Fruit fly (Drosophila melanogaster): Measurements from ENCODE around the gene Mhc.

The Mhc gene

DNA sequence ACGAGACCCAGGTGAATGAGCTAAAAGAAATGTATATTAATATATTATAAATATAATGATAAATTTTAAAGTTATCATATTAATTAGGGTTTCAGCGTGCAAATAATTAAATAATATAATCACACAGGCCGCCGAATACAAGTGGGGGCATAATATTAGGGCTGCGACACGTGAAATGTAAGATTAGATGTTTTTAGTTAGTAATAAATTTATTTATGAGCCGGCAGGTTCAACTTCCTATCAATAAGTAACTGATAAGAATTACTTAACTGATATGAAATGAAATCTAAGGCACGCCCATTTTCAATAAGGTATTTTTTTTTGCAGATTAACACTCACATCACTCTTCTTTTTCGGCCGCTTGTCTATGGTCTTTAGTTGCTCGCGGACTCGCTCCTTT lies 23.5 kb downstream of the Mhc start:
- no peak for TF ChIP-seq insv (optimal IDR thresholded peaks at IDR 0.05)
- TF ChIP-seq ttk (optimal IDR thresholded peaks at IDR 0.05) = no peak
- no peak for TF ChIP-seq psq (optimal IDR thresholded peaks at IDR 0.05)
- TF ChIP-seq Sin3A (optimal IDR thresholded peaks at IDR 0.05) = no peak
- no peak for TF ChIP-seq h (optimal IDR thresholded peaks at IDR 0.05)
- no peak for TF ChIP-seq Myc (optimal IDR thresholded peaks at IDR 0.05)

DNA sequence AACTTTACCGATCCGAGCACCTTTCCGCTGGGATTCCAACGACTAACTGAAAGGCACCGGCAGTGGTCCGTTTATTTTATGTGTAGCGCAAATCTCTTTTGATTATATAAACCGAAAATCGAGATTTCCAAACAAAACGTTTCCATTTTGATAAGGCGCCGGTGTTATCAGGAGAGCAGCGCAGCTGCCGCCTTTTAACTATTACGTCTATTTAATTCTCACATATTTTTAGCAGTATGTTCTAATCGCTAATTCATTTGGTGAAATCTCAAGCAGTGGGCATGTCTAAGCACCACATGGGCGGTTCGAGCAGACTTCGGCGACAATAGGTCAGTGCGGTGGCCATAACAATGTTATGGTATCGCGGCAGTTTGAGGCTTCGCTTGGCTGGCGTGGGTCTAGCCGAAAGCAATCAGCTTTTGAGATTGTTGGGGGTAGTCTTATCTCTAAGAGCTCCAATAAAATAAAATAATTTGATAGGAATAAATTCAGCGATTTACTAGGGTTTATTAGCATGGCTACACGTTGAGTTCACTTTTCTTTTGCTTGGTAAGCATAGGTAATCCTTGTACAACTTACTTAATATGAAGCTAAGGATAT lies 24.4 kb downstream of the Mhc start, which contains the start of gene Cyt-b5-r:
Gene Cyt-b5-r, minus strand, starts transcription at position 51 of the 600 bp plus-strand sequence.
- no peak for TF ChIP-seq h (optimal IDR thresholded peaks at IDR 0.05)
- no peak for TF ChIP-seq psq (optimal IDR thresholded peaks at IDR 0.05)

DNA sequence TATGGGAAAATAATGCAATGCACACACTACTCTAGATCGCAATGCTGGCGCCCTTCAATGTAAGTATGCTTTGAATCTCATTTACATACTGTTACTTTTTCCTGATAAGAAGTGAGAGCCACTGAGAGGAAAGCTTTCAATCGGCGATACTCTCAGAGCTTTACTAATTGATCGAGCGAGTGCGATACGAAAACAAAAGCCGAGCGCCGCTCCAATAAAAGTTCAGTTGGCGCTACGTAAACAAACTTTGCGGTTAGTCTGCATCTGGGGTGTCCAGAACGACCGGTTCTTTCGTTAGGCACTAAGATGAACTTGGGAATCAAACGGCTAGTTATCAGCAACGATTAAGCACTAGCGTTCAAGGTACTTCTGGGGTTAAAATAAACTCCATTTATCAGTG lies 25.0 kb downstream of the Mhc start, which contains the start of gene CG17928:
Gene CG17928, plus strand, starts transcription at position 224 of the 400 bp plus-strand sequence.
- TF ChIP-seq Sin3A (optimal IDR thresholded peaks at IDR 0.05) (no peak), Myc (optimal IDR thresholded peaks at IDR 0.05) (no peak), h (optimal IDR thresholded peaks at IDR 0.05) (no peak), psq (optimal IDR thresholded peaks at IDR 0.05) (no peak), ttk (optimal IDR thresholded peaks at IDR 0.05) (no peak), insv (optimal IDR thresholded peaks at IDR 0.05) (no peak)

DNA sequence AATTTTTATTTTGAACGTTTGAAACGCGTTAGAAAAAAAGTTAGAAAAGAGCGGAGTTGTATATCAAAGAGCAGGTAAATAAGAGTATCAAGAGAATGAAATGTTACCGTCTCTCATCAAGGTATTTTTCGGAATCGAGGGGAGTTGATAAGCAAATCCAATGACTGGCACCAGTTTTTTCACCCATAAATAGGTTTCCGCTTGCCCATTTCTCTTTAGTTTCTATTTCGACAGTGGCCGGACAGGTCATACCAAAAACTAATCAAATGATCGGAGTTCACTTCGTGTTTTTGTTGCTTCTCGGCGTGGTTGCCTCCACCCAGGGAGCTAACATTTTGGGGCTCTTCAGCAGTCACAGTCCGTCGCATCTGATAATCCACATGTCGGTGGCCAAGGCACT lies 27.6 kb downstream of the Mhc start, which contains the start of gene Ugt37C2:
Gene Ugt37C2, plus strand, starts transcription at position 242 of the 400 bp plus-strand sequence.
- TF ChIP-seq insv (optimal IDR thresholded peaks at IDR 0.05) (no peak), ttk (optimal IDR thresholded peaks at IDR 0.05) (no peak), Myc (optimal IDR thresholded peaks at IDR 0.05) (no peak), psq (optimal IDR thresholded peaks at IDR 0.05) (no peak), Sin3A (optimal IDR thresholded peaks at IDR 0.05) (no peak), h (optimal IDR thresholded peaks at IDR 0.05) (no peak)

DNA sequence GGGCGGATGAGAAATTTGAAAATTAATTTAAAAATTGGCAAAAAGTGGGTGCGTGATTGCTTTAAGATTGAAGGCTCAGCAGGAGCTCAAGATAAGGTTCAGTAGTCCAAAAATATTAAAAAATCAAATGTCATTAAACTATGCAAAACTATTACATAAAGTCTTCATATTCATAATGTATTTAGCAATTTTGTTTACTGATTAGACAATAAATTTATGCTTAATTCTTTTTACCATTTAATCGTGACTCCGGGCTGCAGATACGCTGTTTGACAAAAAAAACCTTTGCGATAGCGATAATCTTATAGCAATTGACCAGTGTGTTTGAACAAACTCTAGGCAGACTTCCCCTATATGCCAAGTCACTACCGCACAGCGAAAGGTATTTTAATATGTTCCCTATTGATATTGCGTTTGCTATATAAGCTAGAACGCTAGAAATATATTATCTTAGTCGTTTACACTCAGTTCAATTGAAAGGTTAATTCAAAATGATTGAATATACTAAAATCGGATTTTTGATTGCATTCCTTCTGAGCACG lies 29.8 kb downstream of the Mhc start, which contains the start of gene Ugt37E1:
Gene Ugt37E1, plus strand, starts transcription at position 492 of the 542 bp plus-strand sequence.
- no peak for TF ChIP-seq ttk (optimal IDR thresholded peaks at IDR 0.05)
- TF ChIP-seq Myc (optimal IDR thresholded peaks at IDR 0.05) = no peak
- TF ChIP-seq insv (optimal IDR thresholded peaks at IDR 0.05) = no peak
- TF ChIP-seq psq (optimal IDR thresholded peaks at IDR 0.05) = no peak
- no peak for TF ChIP-seq Sin3A (optimal IDR thresholded peaks at IDR 0.05)
- TF ChIP-seq h (optimal IDR thresholded peaks at IDR 0.05) = no peak

DNA sequence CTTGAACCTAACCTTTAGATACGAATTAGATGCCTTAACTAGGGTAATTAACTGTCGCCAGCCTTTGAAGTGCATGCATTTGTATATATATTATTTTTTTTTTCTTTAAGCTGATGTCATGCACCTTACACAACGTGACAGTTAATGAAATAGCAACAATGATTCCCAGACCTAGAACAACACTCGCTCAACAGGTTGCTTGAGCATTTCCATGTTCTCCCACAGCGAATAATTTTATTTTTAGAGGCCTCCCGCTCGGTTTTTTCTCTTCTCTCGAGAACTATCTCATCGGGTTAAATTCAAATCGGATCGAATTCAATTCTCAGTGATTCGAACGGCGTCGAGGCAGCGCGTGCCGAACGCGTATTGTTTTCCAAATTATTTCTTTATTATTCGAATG lies 32.3 kb downstream of the Mhc start, which contains the start of gene Ugt37D1:
Gene Ugt37D1, plus strand, starts transcription at position 321 of the 400 bp plus-strand sequence.
- TF ChIP-seq Sin3A (optimal IDR thresholded peaks at IDR 0.05) (no peak), Myc (optimal IDR thresholded peaks at IDR 0.05) (no peak), ttk (optimal IDR thresholded peaks at IDR 0.05) (no peak), psq (optimal IDR thresholded peaks at IDR 0.05) (no peak), h (optimal IDR thresholded peaks at IDR 0.05) (no peak), insv (optimal IDR thresholded peaks at IDR 0.05) (no peak)

DNA sequence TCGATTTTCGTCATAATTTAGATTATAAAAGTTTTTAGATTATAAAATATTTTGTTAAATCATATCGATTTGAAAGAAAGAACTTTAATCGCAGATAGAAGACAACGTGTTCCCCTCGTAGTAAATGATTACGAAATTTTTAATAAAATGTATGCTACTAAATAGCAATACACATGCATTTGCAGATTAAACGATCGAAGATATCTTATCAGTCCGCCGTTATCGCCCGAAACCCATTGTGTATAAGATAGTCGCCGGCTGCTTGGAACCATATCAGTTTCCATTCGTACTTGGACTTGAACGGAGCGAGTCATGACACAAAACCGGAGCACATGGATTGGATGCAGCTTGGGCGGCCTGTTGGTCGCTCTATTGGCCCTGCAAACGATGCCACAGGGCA lies 33.1 kb downstream of the Mhc start:
- TF ChIP-seq Myc (optimal IDR thresholded peaks at IDR 0.05) (no peak), insv (optimal IDR thresholded peaks at IDR 0.05) (no peak), ttk (optimal IDR thresholded peaks at IDR 0.05) (no peak), h (optimal IDR thresholded peaks at IDR 0.05) (no peak), Sin3A (optimal IDR thresholded peaks at IDR 0.05) (no peak), psq (optimal IDR thresholded peaks at IDR 0.05) (no peak)

DNA sequence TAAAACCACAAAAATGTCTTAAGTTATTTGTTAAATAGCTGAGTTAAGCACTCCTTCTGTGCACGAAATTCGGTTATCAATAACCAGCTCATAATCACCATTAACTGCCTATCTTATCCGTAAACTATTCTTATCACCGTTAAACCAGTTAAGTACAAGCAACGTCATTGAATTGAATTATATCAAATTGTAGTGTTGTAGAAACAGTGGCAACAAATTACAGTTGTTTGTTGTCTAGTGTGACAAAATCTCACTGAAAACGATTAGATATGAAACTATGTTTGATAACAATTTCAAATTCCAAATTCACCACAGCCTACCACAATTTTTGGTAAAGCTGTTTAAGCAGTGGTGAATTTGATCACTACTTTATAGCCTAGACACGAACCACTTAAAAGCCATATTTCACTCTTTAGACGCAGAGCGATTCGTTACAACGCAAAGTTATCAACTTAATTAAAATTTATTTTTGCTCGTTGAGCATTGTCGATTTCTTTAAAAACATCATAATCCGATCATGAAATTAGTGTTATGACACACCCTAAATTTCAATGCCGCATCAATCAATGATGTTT lies 35.3 kb downstream of the Mhc start:
- TF ChIP-seq insv (optimal IDR thresholded peaks at IDR 0.05) = no peak
- TF ChIP-seq psq (optimal IDR thresholded peaks at IDR 0.05) = no peak

DNA sequence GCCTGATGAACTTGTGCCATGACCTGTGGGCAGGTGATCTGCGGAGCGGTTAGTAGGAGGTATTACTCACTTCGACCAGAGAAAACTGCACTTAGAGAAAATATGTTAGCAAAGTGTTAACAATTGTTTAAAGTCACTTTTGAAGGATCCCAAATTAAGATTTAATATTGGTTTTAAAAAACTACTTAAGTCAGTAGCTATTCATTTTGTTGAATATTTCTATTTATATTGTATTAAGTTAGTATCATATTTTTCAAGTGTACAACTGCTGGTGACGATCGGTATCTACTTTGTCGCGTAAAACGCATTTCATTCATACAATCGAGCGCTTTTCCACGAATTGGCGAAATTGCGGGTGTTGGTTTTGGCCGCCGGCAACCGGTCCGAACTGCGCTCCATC lies 37.3 kb downstream of the Mhc start:
- no peak for TF ChIP-seq ttk (optimal IDR thresholded peaks at IDR 0.05)
- no peak for TF ChIP-seq h (optimal IDR thresholded peaks at IDR 0.05)

DNA sequence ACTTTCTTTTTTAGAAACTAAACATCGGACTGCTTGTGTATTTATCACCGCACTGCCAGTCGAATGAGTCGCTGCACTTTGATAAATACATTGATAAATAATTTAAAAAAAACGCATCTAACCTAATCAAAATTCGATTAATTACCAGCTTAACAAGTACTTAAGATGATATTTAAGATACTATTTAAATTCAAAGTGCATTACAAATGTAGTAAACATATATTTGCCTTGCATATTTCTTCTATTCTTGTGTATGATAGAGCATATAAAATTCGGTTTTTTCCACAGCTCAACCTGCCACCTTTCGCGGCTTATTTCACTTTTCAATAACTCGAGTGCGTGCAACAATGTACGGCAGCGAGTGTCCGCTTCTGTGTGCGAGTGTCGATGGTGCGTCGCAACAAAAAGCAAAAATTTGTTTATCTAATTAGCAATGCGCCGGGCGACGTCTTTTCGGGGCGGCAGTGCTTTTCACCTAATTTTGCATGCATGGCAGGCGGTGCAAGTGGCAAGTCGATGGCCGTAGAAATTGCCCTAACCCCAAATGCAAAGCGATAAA lies 38.1 kb downstream of the Mhc start, which contains the start of gene CG13272:
Gene CG13272, plus strand, starts transcription at position 509 of the 559 bp plus-strand sequence.
- TF ChIP-seq Sin3A (optimal IDR thresholded peaks at IDR 0.05) (no peak), psq (optimal IDR thresholded peaks at IDR 0.05) (no peak), h (optimal IDR thresholded peaks at IDR 0.05) (no peak), insv (optimal IDR thresholded peaks at IDR 0.05) (no peak)

DNA sequence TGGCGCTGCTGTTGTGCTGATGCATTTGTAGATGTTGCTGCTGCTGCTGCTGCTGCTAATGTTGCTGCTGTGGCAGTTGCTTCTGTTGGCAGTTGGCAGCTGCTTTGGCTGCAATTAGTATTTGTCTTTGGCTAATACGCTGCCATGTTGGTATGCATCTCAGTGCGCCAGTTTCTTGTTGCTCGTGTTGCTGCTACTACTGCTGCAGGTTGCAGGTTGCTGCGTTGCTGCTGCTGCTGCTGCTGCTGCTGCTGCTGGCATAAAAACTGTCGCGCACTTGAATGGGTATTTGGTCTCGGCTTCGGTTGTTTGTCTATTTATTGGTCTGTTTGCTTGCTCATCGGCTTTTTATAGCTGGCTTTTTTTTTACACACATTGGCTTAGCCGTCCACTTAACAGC lies 42.4 kb downstream of the Mhc start:
- TF ChIP-seq Sin3A (optimal IDR thresholded peaks at IDR 0.05) (no peak), Myc (optimal IDR thresholded peaks at IDR 0.05) (no peak), h (optimal IDR thresholded peaks at IDR 0.05) (no peak), ttk (optimal IDR thresholded peaks at IDR 0.05) (no peak), psq (optimal IDR thresholded peaks at IDR 0.05) (no peak), insv (optimal IDR thresholded peaks at IDR 0.05) (no peak)

DNA sequence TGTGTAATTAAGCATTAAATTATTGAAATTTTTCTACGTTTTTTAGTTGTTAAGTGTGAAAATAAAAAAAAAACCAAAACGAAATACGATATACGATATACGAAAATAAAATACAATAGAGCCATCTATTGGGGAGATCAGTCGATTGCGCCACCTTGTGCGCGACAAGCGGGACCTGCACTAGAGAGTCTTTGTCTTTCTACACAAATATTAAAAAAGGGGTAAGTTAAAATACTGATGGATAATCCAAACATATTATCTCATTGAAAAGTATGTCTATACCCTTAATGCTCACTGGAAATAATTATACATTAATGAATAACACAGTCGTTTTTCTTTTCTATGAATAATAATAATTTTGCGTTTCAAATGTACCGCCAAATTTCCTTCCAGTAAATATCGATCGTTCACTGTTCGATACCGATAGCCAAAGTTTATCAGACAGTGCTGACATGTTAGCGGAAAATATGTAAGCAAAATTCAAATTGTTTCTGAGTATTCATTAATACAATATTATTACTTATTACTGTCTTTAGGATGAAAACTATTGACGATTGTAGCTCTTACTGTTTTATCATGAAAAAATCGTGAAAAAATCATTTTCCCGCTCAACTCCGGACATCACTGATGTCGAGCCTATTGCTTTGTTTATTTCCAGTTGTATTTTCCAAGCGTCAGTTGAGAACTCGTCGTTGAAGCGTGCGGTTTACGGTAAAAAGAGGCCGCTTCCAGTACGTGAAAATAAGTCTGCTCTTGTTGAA lies 49.8 kb downstream of the Mhc start, which contains the start of gene mdy:
Gene mdy, plus strand, starts transcription at position 672 of the 761 bp plus-strand sequence.
- TF ChIP-seq Myc (optimal IDR thresholded peaks at IDR 0.05) = no peak
- no peak for TF ChIP-seq ttk (optimal IDR thresholded peaks at IDR 0.05)
- no peak for TF ChIP-seq h (optimal IDR thresholded peaks at IDR 0.05)
- no peak for TF ChIP-seq Sin3A (optimal IDR thresholded peaks at IDR 0.05)
- TF ChIP-seq insv (optimal IDR thresholded peaks at IDR 0.05) = no peak
- TF ChIP-seq psq (optimal IDR thresholded peaks at IDR 0.05) = no peak

Measured in Kc167 (cell line).